Fruit fly (Drosophila melanogaster) whole organism, embryonic: Measurements from ENCODE around the gene Cyp4d14.

ENCODE experiments used
- Atf6 ChIP-seq: fragments of 200-800 bp; sonication (Bioruptor generic); IDR thresholded peaks from 2 replicates; pipeline ENCODE4 v1.3.6; 2022; ENCODE audit warnings: missing biosample characterization, missing genetic modification characterization
- CG10267 ChIP-seq: fragments of 200-800 bp; sonication (Bioruptor generic); optimal IDR thresholded peaks from 2 replicates; lab custom pipeline; 2018; ENCODE audit warnings: missing biosample characterization, mild to moderate bottlenecking, missing genetic modification characterization, moderate library complexity
- CG12219 ChIP-seq: fragments of 200-800 bp; sonication (Bioruptor generic); optimal IDR thresholded peaks from 3 replicates; lab custom pipeline; 2018; ENCODE audit warnings: missing biosample characterization, mild to moderate bottlenecking, missing genetic modification characterization
- CG15011 ChIP-seq: fragments of 200-800 bp; sonication (Bioruptor generic); optimal IDR thresholded peaks from 3 replicates; lab custom pipeline; 2018; ENCODE audit warnings: missing biosample characterization, mild to moderate bottlenecking, missing genetic modification characterization
- CG15073 ChIP-seq: fragments of 200-800 bp; sonication (Bioruptor generic); optimal IDR thresholded peaks from 2 replicates; lab custom pipeline; 2016; ENCODE audit warnings: missing biosample characterization, missing genetic modification characterization
- CG15479 ChIP-seq: fragments of 200-800 bp; sonication (Bioruptor generic); optimal IDR thresholded peaks from 3 replicates; lab custom pipeline; 2019; ENCODE audit warnings: missing biosample characterization, mild to moderate bottlenecking, missing genetic modification characterization, moderate library complexity
- CG30431 ChIP-seq: fragments of 200-800 bp; sonication (Bioruptor generic); optimal IDR thresholded peaks from 2 replicates; lab custom pipeline; 2017; ENCODE audit warnings: missing biosample characterization, missing genetic modification characterization
- CG3065 ChIP-seq: fragments of 200-800 bp; sonication (Bioruptor generic); optimal IDR thresholded peaks from 2 replicates; lab custom pipeline; 2016; ENCODE audit warnings: missing biosample characterization, missing genetic modification characterization
- CG3838 ChIP-seq: fragments of 200-800 bp; sonication (Bioruptor generic); optimal IDR thresholded peaks from 3 replicates; lab custom pipeline; 2016; ENCODE audit warnings: missing biosample characterization, missing genetic modification characterization
- CG43689 ChIP-seq: fragments of 200-800 bp; sonication (Bioruptor generic); IDR thresholded peaks from 2 replicates; pipeline ENCODE4 v1.3.6; 2022; ENCODE audit warnings: missing biosample characterization, missing genetic modification characterization
- CG4424 ChIP-seq: fragments of 200-800 bp; sonication (Bioruptor generic); optimal IDR thresholded peaks from 3 replicates; lab custom pipeline; 2016; ENCODE audit warnings: missing biosample characterization, missing genetic modification characterization
- CG4854 ChIP-seq: fragments of 200-800 bp; sonication (Bioruptor generic); optimal IDR thresholded peaks from 2 replicates; lab custom pipeline; 2016; ENCODE audit warnings: missing biosample characterization, missing genetic modification characterization, inconsistent platforms
- CG6175 ChIP-seq: fragments of 200-800 bp; sonication (Bioruptor generic); IDR thresholded peaks from 3 replicates; pipeline ENCODE4 v1.3.6; 2022; ENCODE audit warnings: missing biosample characterization, missing genetic modification characterization
- CG6654 ChIP-seq: fragments of 200-800 bp; sonication (Bioruptor generic); optimal IDR thresholded peaks from 2 replicates; lab custom pipeline; 2017; ENCODE audit warnings: missing biosample characterization, mild to moderate bottlenecking, missing genetic modification characterization
- CG7357 ChIP-seq: fragments of 200-800 bp; sonication (Bioruptor generic); IDR thresholded peaks from 3 replicates; pipeline ENCODE4 v1.3.6; 2022; ENCODE audit warnings: missing biosample characterization, missing genetic modification characterization
- CG7372 ChIP-seq: fragments of 200-800 bp; sonication (Bioruptor generic); IDR thresholded peaks from 2 replicates; pipeline ENCODE4 v1.3.6; 2022; ENCODE audit warnings: missing biosample characterization, missing genetic modification characterization
- CG8281 ChIP-seq: fragments of 200-800 bp; sonication (Bioruptor generic); optimal IDR thresholded peaks from 2 replicates; lab custom pipeline; 2018; ENCODE audit warnings: missing biosample characterization, mild to moderate bottlenecking, missing genetic modification characterization, moderate library complexity
- CG9932 ChIP-seq: fragments of 200-800 bp; sonication (Bioruptor generic); IDR thresholded peaks from 2 replicates; pipeline ENCODE4 v1.3.6; 2022; ENCODE audit warnings: missing biosample characterization, missing genetic modification characterization
- CTCF ChIP-seq: fragments of 200-800 bp; sonication (Bioruptor generic); optimal IDR thresholded peaks from 2 replicates; lab custom pipeline; 2017; ENCODE audit warnings: missing biosample characterization, mild to moderate bottlenecking, missing genetic modification characterization, moderate library complexity
- Ets65A ChIP-seq: fragments of 200-800 bp; sonication (Bioruptor generic); peaks from one replicate; lab custom pipeline; 2016; ENCODE audit warnings: missing biosample characterization, missing genetic modification characterization
- Fer3 ChIP-seq: fragments of 200-800 bp; sonication (Bioruptor generic); optimal IDR thresholded peaks from 2 replicates; lab custom pipeline; 2018; ENCODE audit warnings: missing biosample characterization, mild to moderate bottlenecking, missing genetic modification characterization, moderate library complexity
- Gug ChIP-seq: fragments of 200-800 bp; sonication (Bioruptor generic); IDR thresholded peaks from 4 replicates; pipeline ENCODE4 v1.3.6; 2022; ENCODE audit warnings: missing biosample characterization, missing genetic modification characterization
- Hsf ChIP-seq: fragments of 200-800 bp; sonication (Bioruptor generic); optimal IDR thresholded peaks from 3 replicates; lab custom pipeline; 2016; ENCODE audit warnings: missing biosample characterization, missing genetic modification characterization
- NC2α ChIP-seq: fragments of 200-800 bp; sonication (Bioruptor generic); optimal IDR thresholded peaks from 2 replicates; lab custom pipeline; 2016; ENCODE audit warnings: missing biosample characterization, missing genetic modification characterization
- Sin3A ChIP-seq: fragments of >200 bp; optimal IDR thresholded peaks from 2 replicates; lab custom pipeline; 2018
- Sox102F ChIP-seq: fragments of 200-800 bp; sonication (Bioruptor generic); optimal IDR thresholded peaks from 2 replicates; lab custom pipeline; 2018; ENCODE audit warnings: missing biosample characterization, mild to moderate bottlenecking, missing genetic modification characterization, moderate library complexity
- bab2 ChIP-seq: fragments of 200-800 bp; sonication (Bioruptor generic); optimal IDR thresholded peaks from 2 replicates; lab custom pipeline; 2016; ENCODE audit warnings: missing biosample characterization, missing genetic modification characterization
- danr ChIP-seq: fragments of 200-800 bp; sonication (Bioruptor generic); IDR thresholded peaks from 2 replicates; pipeline ENCODE4 v1.3.6; 2022; ENCODE audit warnings: missing biosample characterization, missing genetic modification characterization
- dpn ChIP-seq, 2 experiments: fragments of 200-800 bp; sonication (Bioruptor generic); optimal IDR thresholded peaks; 3 replicates each; lab custom pipeline; 2016; ENCODE audit warnings: missing biosample characterization in 2 of 2, missing genetic modification characterization in 2 of 2
- ems ChIP-seq: fragments of 200-800 bp; sonication (Bioruptor generic); optimal IDR thresholded peaks from 3 replicates; lab custom pipeline; 2016; ENCODE audit warnings: missing biosample characterization, missing genetic modification characterization
- eve ChIP-seq, 2 experiments: fragments of >200 bp; optimal IDR thresholded peaks; 2 replicates each; lab custom pipeline; 2017; ENCODE audit warnings: missing biosample characterization in 2 of 2, missing genetic modification characterization in 2 of 2
- ewg ChIP-seq: fragments of 200-800 bp; sonication (Bioruptor generic); optimal IDR thresholded peaks from 3 replicates; lab custom pipeline; 2017; ENCODE audit warnings: mild to moderate bottlenecking, missing biosample characterization, missing genetic modification reagents, missing genetic modification characterization
- fd64A ChIP-seq: fragments of 200-800 bp; sonication (Bioruptor generic); optimal IDR thresholded peaks from 3 replicates; lab custom pipeline; 2018; ENCODE audit warnings: missing biosample characterization, mild to moderate bottlenecking, missing genetic modification characterization
- gsb ChIP-seq: fragments of 200-800 bp; sonication (Bioruptor generic); IDR thresholded peaks from 2 replicates; pipeline ENCODE4 v1.3.6; 2022; ENCODE audit warnings: missing biosample characterization, missing genetic modification characterization
- ind ChIP-seq: fragments of 200-800 bp; sonication (Bioruptor generic); optimal IDR thresholded peaks from 3 replicates; lab custom pipeline; 2016; ENCODE audit warnings: missing biosample characterization, missing genetic modification characterization
- jing ChIP-seq: fragments of 200-800 bp; sonication (Bioruptor generic); optimal IDR thresholded peaks from 2 replicates; lab custom pipeline; 2018; ENCODE audit warnings: missing biosample characterization, mild to moderate bottlenecking, missing genetic modification characterization
- klu ChIP-seq: fragments of 200-800 bp; sonication (Bioruptor generic); IDR thresholded peaks from 2 replicates; pipeline ENCODE4 v1.3.6; 2022; ENCODE audit warnings: missing biosample characterization, missing genetic modification characterization
- kni ChIP-seq: fragments of 200-800 bp; sonication (Bioruptor generic); optimal IDR thresholded peaks from 3 replicates; lab custom pipeline; 2017; ENCODE audit warnings: mild to moderate bottlenecking, missing biosample characterization, missing genetic modification reagents, missing genetic modification characterization
- lmd ChIP-seq: fragments of 200-800 bp; sonication (Bioruptor generic); IDR thresholded peaks from 2 replicates; pipeline ENCODE4 v1.3.6; 2022; ENCODE audit warnings: missing biosample characterization, missing genetic modification characterization
- mam ChIP-seq: fragments of 200-800 bp; sonication (Bioruptor generic); optimal IDR thresholded peaks from 3 replicates; lab custom pipeline; 2016; ENCODE audit warnings: missing biosample characterization, missing genetic modification characterization
- mirr ChIP-seq: fragments of 200-800 bp; sonication (Bioruptor generic); optimal IDR thresholded peaks from 3 replicates; lab custom pipeline; 2018; ENCODE audit warnings: missing biosample characterization, mild to moderate bottlenecking, missing genetic modification characterization
- nom ChIP-seq: fragments of 200-800 bp; sonication (Bioruptor generic); optimal IDR thresholded peaks from 2 replicates; lab custom pipeline; 2017; ENCODE audit warnings: missing biosample characterization, missing genetic modification characterization, mild to moderate bottlenecking, moderate library complexity, missing genetic modification reagents
- prd ChIP-seq, 3 experiments: fragments of >200 bp in 2 of 3; fragments of 200-800 bp in 1 of 3; sonication (Bioruptor generic) in 1 of 3; optimal IDR thresholded peaks in 2 of 3; IDR thresholded peaks in 1 of 3; 2 replicates in 2 of 3; 3 replicates in 1 of 3; pipeline versions ENCODE4 v1.3.6 to Lab custom; 2017 to 2022; ENCODE audit warnings: missing biosample characterization in 1 of 3, missing genetic modification characterization in 1 of 3
- scrt ChIP-seq: fragments of 200-800 bp; sonication (Bioruptor generic); optimal IDR thresholded peaks from 2 replicates; lab custom pipeline; 2018; ENCODE audit warnings: missing biosample characterization, mild to moderate bottlenecking, missing genetic modification characterization, moderate library complexity
- sd ChIP-seq: fragments of 200-800 bp; sonication (Bioruptor generic); optimal IDR thresholded peaks from 3 replicates; lab custom pipeline; 2018; ENCODE audit warnings: missing biosample characterization, mild to moderate bottlenecking, missing genetic modification characterization, moderate library complexity
- sima ChIP-seq: fragments of 200-800 bp; sonication (Bioruptor generic); optimal IDR thresholded peaks from 2 replicates; lab custom pipeline; 2016; ENCODE audit warnings: missing biosample characterization, missing genetic modification characterization
- stc ChIP-seq: fragments of 200-800 bp; sonication (Bioruptor generic); IDR thresholded peaks from 2 replicates; pipeline ENCODE4 v1.3.6; 2022; ENCODE audit warnings: missing biosample characterization, missing genetic modification characterization
- tll ChIP-seq, 2 experiments: fragments of 200-800 bp in 1 of 2; fragments of >200 bp in 1 of 2; sonication (Bioruptor generic) in 1 of 2; optimal IDR thresholded peaks; 2 replicates each; lab custom pipeline; 2017 to 2019; ENCODE audit warnings: missing biosample characterization in 2 of 2, missing genetic modification characterization in 2 of 2, mild to moderate bottlenecking in 1 of 2, moderate library complexity in 1 of 2
- tx ChIP-seq: fragments of 200-800 bp; sonication (Bioruptor generic); optimal IDR thresholded peaks from 2 replicates; lab custom pipeline; 2016; ENCODE audit warnings: missing biosample characterization, missing genetic modification characterization
- wdn ChIP-seq: fragments of 200-800 bp; sonication (Bioruptor generic); IDR thresholded peaks from 2 replicates; pipeline ENCODE4 v1.3.6; 2022; ENCODE audit warnings: missing biosample characterization, missing genetic modification characterization

Gene Cyp4d14

DNA sequence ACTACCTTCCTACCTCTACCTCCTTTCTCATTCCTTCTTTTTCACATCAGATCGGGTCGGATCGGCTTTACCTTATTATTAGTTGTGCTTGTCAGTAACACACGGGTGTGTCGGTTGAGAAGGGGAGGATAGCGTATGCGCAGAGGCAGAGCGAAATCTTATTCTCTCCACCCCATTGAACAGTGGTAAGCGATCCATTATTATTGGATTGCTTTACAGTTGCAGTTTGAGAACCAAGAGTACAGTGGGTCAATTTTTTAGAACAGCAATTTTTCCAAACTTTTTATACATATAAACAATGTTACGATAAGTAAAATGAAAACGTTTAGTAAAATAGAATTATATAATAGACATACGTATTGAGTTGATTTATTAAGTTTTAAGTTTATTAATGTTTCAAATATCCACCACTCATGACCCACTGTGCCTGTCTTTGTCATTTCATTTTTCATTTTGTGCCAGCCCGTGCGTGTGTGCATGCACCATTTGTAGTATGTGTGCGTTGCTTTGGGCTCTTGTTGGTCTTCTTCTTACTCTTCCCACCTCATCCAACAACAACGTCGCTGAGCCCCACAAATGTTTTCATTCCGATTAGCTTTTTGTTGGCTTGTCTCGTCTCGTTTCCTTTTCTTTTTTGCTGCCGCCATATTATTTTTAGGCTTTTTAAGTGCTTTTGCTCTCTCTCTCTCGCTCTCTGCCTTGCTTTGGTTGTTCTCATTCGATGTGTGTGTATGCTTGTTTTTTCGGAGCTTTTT is 37.4 kb downstream of the Cyp4d14 start (continued):
- TF ChIP-seq CG9932 (GFP tag; lab: Robert Waterston, UW), result peak; percentile 98
- peak; percentile 95 for TF ChIP-seq CG8281 (tag; lab: Kevin White, UChicago)
- TF ChIP-seq CTCF (GFP tag; lab: Kevin White, UChicago), result peak; percentile 79
- peak; percentile 90 for TF ChIP-seq tx (GFP tag; lab: Kevin White, UChicago)
- peak; percentile 98 for TF ChIP-seq jing (GFP tag; lab: Kevin White, UChicago)
- peak; percentile 97 for TF ChIP-seq Gug (GFP tag; lab: Robert Waterston, UW)
- TF ChIP-seq CG15479 (GFP tag; lab: Kevin White, UChicago), result peak; percentile 92
- peak; percentile 99 for TF ChIP-seq CG7372 (GFP tag; lab: Robert Waterston, UW)
- peak; percentile 97 for TF ChIP-seq CG3065 (GFP tag; lab: Kevin White, UChicago)
- peak; percentile 99 for TF ChIP-seq lmd (GFP tag; lab: Robert Waterston, UW)
- peak; percentile 96 for TF ChIP-seq CG7357 (GFP tag; lab: Robert Waterston, UW)
- TF ChIP-seq mam (GFP tag; lab: Kevin White, UChicago), result peak; percentile 94
- TF ChIP-seq eve (GFP tag; optimal IDR thresholded peaks at IDR 0.05; lab: Kevin White, UChicago), result peak in 1 of 2 experiments; percentile 100
- peak; percentile 99 for TF ChIP-seq CG12219 (GFP tag; lab: Kevin White, UChicago)
- TF ChIP-seq scrt, result peak; percentile 98
- peak; percentile 96 for TF ChIP-seq ems
- TF ChIP-seq CG15073 (GFP tag; lab: Kevin White, UChicago), result peak; percentile 89
- peak; percentile 87 for TF ChIP-seq NC2α (GFP tag; lab: Kevin White, UChicago)
- peak; percentile 99 for TF ChIP-seq Fer3 (tag; lab: Kevin White, UChicago)
- no peak for TF ChIP-seq prd (optimal IDR thresholded peaks at IDR 0.05; lab: Kevin White, UChicago)
- peak; percentile 99 for TF ChIP-seq prd (GFP tag; IDR thresholded peaks at IDR 0.05; lab: Robert Waterston, UW)
- TF ChIP-seq dpn (GFP tag; optimal IDR thresholded peaks at IDR 0.05; lab: Kevin White, UChicago), result peak; percentile 91 to 98
- TF ChIP-seq sd (tag; lab: Kevin White, UChicago), result peak; percentile 90
- no peak for TF ChIP-seq tll (GFP tag; optimal IDR thresholded peaks at IDR 0.05; lab: Kevin White, UChicago)
- TF ChIP-seq Atf6 (GFP tag; lab: Robert Waterston, UW), result peak; percentile 99
- TF ChIP-seq CG4854 (GFP tag; lab: Kevin White, UChicago), result peak; percentile 96
- TF ChIP-seq bab2 (GFP tag; lab: Kevin White, UChicago), result peak; percentile 79
- TF ChIP-seq mirr (GFP tag; lab: Kevin White, UChicago), result peak; percentile 97
- TF ChIP-seq Sox102F (GFP tag; lab: Kevin White, UChicago), result peak; percentile 99
- peak; percentile 98 for TF ChIP-seq CG30431 (GFP tag; lab: Kevin White, UChicago)
- peak; percentile 98 for TF ChIP-seq klu (GFP tag; lab: Robert Waterston, UW)
- peak; percentile 99 for TF ChIP-seq danr (GFP tag; lab: Robert Waterston, UW)
- peak; percentile 99 for TF ChIP-seq CG15011
- peak; percentile 95 for TF ChIP-seq CG6654 (GFP tag; lab: Kevin White, UChicago)
- TF ChIP-seq gsb (GFP tag; lab: Robert Waterston, UW), result peak; percentile 98
- TF ChIP-seq sima (GFP tag; lab: Kevin White, UChicago), result peak; percentile 89
- TF ChIP-seq ewg (GFP tag; lab: Kevin White, UChicago), result peak; percentile 96
- peak; percentile 99 for TF ChIP-seq stc
- TF ChIP-seq ind (GFP tag; lab: Kevin White, UChicago), result peak; percentile 99
- TF ChIP-seq CG10267, result peak; percentile 97
- peak; percentile 99 for TF ChIP-seq CG4424 (GFP tag; lab: Kevin White, UChicago)
- TF ChIP-seq fd64A (GFP tag; lab: Kevin White, UChicago), result peak; percentile 97
- TF ChIP-seq Sin3A (lab: Kevin White, UChicago), result no peak
- peak; percentile 98 for TF ChIP-seq nom
- peak; percentile 96 for TF ChIP-seq CG43689
- TF ChIP-seq Ets65A (GFP tag; lab: Kevin White, UChicago), result peak; percentile 97
- TF ChIP-seq kni (GFP tag; lab: Kevin White, UChicago), result peak; percentile 94
- TF ChIP-seq CG6175 (GFP tag; lab: Robert Waterston, UW), result peak; percentile 96
- peak; percentile 94 for TF ChIP-seq CG3838 (GFP tag; lab: Kevin White, UChicago)
- peak; percentile 98 for TF ChIP-seq Hsf (GFP tag; lab: Kevin White, UChicago)
- TF ChIP-seq wdn (GFP tag; lab: Robert Waterston, UW), result peak; percentile 98
